Worm (Caenorhabditis elegans) whole organism, young adult: ENCODE data around the gene Y73F8A.35.
"Not testable (repeated sequence)": the region's sequence is repeated elsewhere in the genome, so short reads cannot be mapped to it uniquely, and the experiment has no call there.

Source experiments
- B0019.2 ChIP-seq: fragments of 200-800 bp; sonication (Bioruptor generic); conservative IDR thresholded peaks from 2 replicates; pipeline ENCODE4 v1.3.6; 2022; ENCODE audit warnings: missing genetic modification reagents, missing genetic modification characterization, missing compliant biosample characterization
- C17E4.6 ChIP-seq: fragments of 200-800 bp; sonication (Bioruptor generic); IDR thresholded peaks from 2 replicates; pipeline ENCODE4 v1.3.6; 2022; ENCODE audit warnings: missing genetic modification reagents, missing genetic modification characterization, missing compliant biosample characterization
- D2030.7 ChIP-seq: fragments of 200-800 bp; sonication (Bioruptor generic); IDR thresholded peaks from 2 replicates; pipeline ENCODE4 v1.3.6; 2022; ENCODE audit warnings: missing genetic modification reagents, missing genetic modification characterization, missing compliant biosample characterization
- F33H1.4 ChIP-seq: fragments of 200-800 bp; sonication (Bioruptor generic); IDR thresholded peaks from 2 replicates; pipeline ENCODE4 v1.3.6; 2022; ENCODE audit warnings: missing genetic modification reagents, missing genetic modification characterization, missing compliant biosample characterization
- F37B4.10 ChIP-seq: fragments of 200-800 bp; sonication (Bioruptor generic); IDR thresholded peaks from 2 replicates; pipeline ENCODE4 v1.3.6; 2022; ENCODE audit warnings: missing genetic modification characterization, missing compliant biosample characterization
- F39B2.1 ChIP-seq: fragments of 200-800 bp; sonication (Bioruptor generic); IDR thresholded peaks from 2 replicates; pipeline ENCODE4 v1.3.6; 2022; ENCODE audit warnings: missing genetic modification reagents, missing genetic modification characterization, missing compliant biosample characterization
- K11D2.4 ChIP-seq: fragments of 200-800 bp; sonication (Bioruptor generic); IDR thresholded peaks from 2 replicates; pipeline ENCODE4 v1.3.6; 2022; ENCODE audit warnings: missing genetic modification reagents, missing genetic modification characterization, missing compliant biosample characterization
- Y53F4B.3 ChIP-seq: fragments of 200-800 bp; sonication (Bioruptor generic); IDR thresholded peaks from 2 replicates; pipeline ENCODE4 v1.3.6; 2022; ENCODE audit warnings: missing genetic modification reagents, missing genetic modification characterization, missing compliant biosample characterization
- Y53G8AR.9 ChIP-seq: fragments of 200-800 bp; sonication (Bioruptor generic); conservative IDR thresholded peaks from 2 replicates; pipeline ENCODE4 v1.3.6; 2022; ENCODE audit warnings: missing genetic modification reagents, missing genetic modification characterization, missing compliant biosample characterization
- Y56A3A.18 ChIP-seq: fragments of 200-800 bp; sonication (Bioruptor generic); IDR thresholded peaks from 2 replicates; pipeline ENCODE4 v1.3.6; 2022; ENCODE audit warnings: missing genetic modification reagents, missing genetic modification characterization, missing compliant biosample characterization
- Y67H2A.10 ChIP-seq: fragments of 200-800 bp; sonication (Bioruptor generic); conservative IDR thresholded peaks from 2 replicates; pipeline ENCODE4 v1.3.6; 2022; ENCODE audit warnings: missing genetic modification reagents, missing genetic modification characterization, missing compliant biosample characterization
- Y79H2A.3 ChIP-seq: fragments of 200-800 bp; sonication (Bioruptor generic); conservative IDR thresholded peaks from 2 replicates; pipeline ENCODE4 v1.3.6; 2022; ENCODE audit warnings: missing genetic modification reagents, missing genetic modification characterization, missing compliant biosample characterization
- Y95B8A.8 ChIP-seq: fragments of 200-800 bp; sonication (Bioruptor generic); IDR thresholded peaks from 2 replicates; pipeline ENCODE4 v1.3.6; 2022; ENCODE audit warnings: missing genetic modification reagents, missing genetic modification characterization, missing compliant biosample characterization
- aptf-2 ChIP-seq: fragments of 200-800 bp; sonication (Bioruptor generic); conservative IDR thresholded peaks from 2 replicates; pipeline ENCODE4 v1.3.6; 2022; ENCODE audit warnings: missing genetic modification reagents, missing genetic modification characterization, missing compliant biosample characterization
- attf-3 ChIP-seq: fragments of 200-800 bp; sonication (Bioruptor generic); conservative IDR thresholded peaks from 2 replicates; pipeline ENCODE4 v1.3.6; 2022; ENCODE audit warnings: missing genetic modification reagents, missing genetic modification characterization, missing compliant biosample characterization
- attf-6 ChIP-seq: fragments of 200-800 bp; sonication (Bioruptor generic); IDR thresholded peaks from 2 replicates; pipeline ENCODE4 v1.3.6; 2022; ENCODE audit warnings: missing genetic modification reagents, missing genetic modification characterization, missing compliant biosample characterization
- bed-2 ChIP-seq: fragments of 200-800 bp; sonication (Bioruptor generic); IDR thresholded peaks from 2 replicates; pipeline ENCODE4 v1.3.6; 2022; ENCODE audit warnings: missing genetic modification reagents, missing genetic modification characterization, missing compliant biosample characterization
- cebp-1 ChIP-seq, 2 experiments: fragments of 200-800 bp in 1 of 2; sonication (Bioruptor generic) in 1 of 2; sonication (generic microtip) in 1 of 2; IDR thresholded peaks in 1 of 2; optimal IDR thresholded peaks in 1 of 2; 2 replicates each; pipeline versions ENCODE4 v1.3.6 to Lab custom; 2017 to 2022; ENCODE audit warnings: missing compliant biosample characterization in 2 of 2, missing genetic modification characterization in 2 of 2, mild to moderate bottlenecking in 1 of 2, missing genetic modification reagents in 1 of 2, moderate library complexity in 1 of 2
- ceh-100 ChIP-seq: fragments of 200-800 bp; sonication (Bioruptor generic); IDR thresholded peaks from 2 replicates; pipeline ENCODE4 v1.3.6; 2022; ENCODE audit warnings: missing genetic modification reagents, missing genetic modification characterization, missing compliant biosample characterization
- dox-1 ChIP-seq: fragments of 200-800 bp; sonication (Bioruptor generic); IDR thresholded peaks from 2 replicates; pipeline ENCODE4 v1.3.6; 2022; ENCODE audit warnings: missing genetic modification reagents, missing genetic modification characterization, missing compliant biosample characterization
- egrh-3 ChIP-seq: fragments of 200-800 bp; sonication (Bioruptor generic); IDR thresholded peaks from 2 replicates; pipeline ENCODE4 v1.3.6; 2022; ENCODE audit warnings: missing genetic modification reagents, missing genetic modification characterization, missing compliant biosample characterization
- ekl-4 ChIP-seq: fragments of 200-800 bp; sonication (Bioruptor generic); IDR thresholded peaks from 2 replicates; pipeline ENCODE4 v1.3.6; 2022; ENCODE audit warnings: missing genetic modification reagents, missing genetic modification characterization, missing compliant biosample characterization
- hmg-20 ChIP-seq: fragments of 200-800 bp; sonication (Bioruptor generic); IDR thresholded peaks from 2 replicates; pipeline ENCODE4 v1.3.6; 2022; ENCODE audit warnings: missing genetic modification reagents, missing genetic modification characterization, missing compliant biosample characterization
- hsf-1 ChIP-seq: fragments of 200-800 bp; sonication (Bioruptor generic); IDR thresholded peaks from 2 replicates; pipeline ENCODE4 v1.3.6; 2022; ENCODE audit warnings: missing genetic modification reagents, missing genetic modification characterization, missing compliant biosample characterization
- let-526 ChIP-seq: fragments of 200-800 bp; sonication (Bioruptor generic); IDR thresholded peaks from 2 replicates; pipeline ENCODE4 v1.3.6; 2022; ENCODE audit warnings: missing genetic modification reagents, missing genetic modification characterization, missing compliant biosample characterization
- lin-26 ChIP-seq: fragments of 200-800 bp; sonication (Bioruptor generic); IDR thresholded peaks from 2 replicates; pipeline ENCODE4 v1.3.6; 2022; ENCODE audit warnings: missing genetic modification reagents, missing genetic modification characterization, missing compliant biosample characterization
- lin-54 ChIP-seq: fragments of 200-800 bp; sonication (Bioruptor generic); optimal IDR thresholded peaks from 2 replicates; lab custom pipeline; 2018; ENCODE audit warnings: mild to moderate bottlenecking, missing genetic modification characterization, missing compliant biosample characterization
- lir-1 ChIP-seq: fragments of 200-800 bp; sonication (Bioruptor generic); conservative IDR thresholded peaks from 2 replicates; pipeline ENCODE4 v1.3.6; 2022; ENCODE audit warnings: missing genetic modification reagents, missing genetic modification characterization, missing compliant biosample characterization
- lsl-1 ChIP-seq: fragments of 200-800 bp; sonication (Bioruptor generic); optimal IDR thresholded peaks from 2 replicates; lab custom pipeline; 2018; ENCODE audit warnings: mild to moderate bottlenecking, missing genetic modification characterization, moderate library complexity, missing compliant biosample characterization
- madf-10 ChIP-seq: sonication (generic microtip); optimal IDR thresholded peaks from 2 replicates; lab custom pipeline; 2016; ENCODE audit warnings: mild to moderate bottlenecking, missing genetic modification characterization, missing compliant biosample characterization
- madf-3 ChIP-seq: fragments of 200-800 bp; sonication (Bioruptor generic); IDR thresholded peaks from 2 replicates; pipeline ENCODE4 v1.3.6; 2022; ENCODE audit warnings: missing genetic modification reagents, missing genetic modification characterization, missing compliant biosample characterization
- madf-8 ChIP-seq: fragments of 200-800 bp; sonication (Bioruptor generic); conservative IDR thresholded peaks from 2 replicates; pipeline ENCODE4 v1.3.6; 2022; ENCODE audit warnings: missing genetic modification reagents, missing genetic modification characterization, missing compliant biosample characterization
- mcd-1 ChIP-seq: fragments of 200-800 bp; sonication (Bioruptor generic); IDR thresholded peaks from 2 replicates; pipeline ENCODE4 v1.3.6; 2022; ENCODE audit warnings: missing genetic modification reagents, missing genetic modification characterization, missing compliant biosample characterization
- nhr-120 ChIP-seq: fragments of 200-800 bp; sonication (Bioruptor generic); IDR thresholded peaks from 2 replicates; pipeline ENCODE4 v1.3.6; 2022; ENCODE audit warnings: missing genetic modification characterization, missing compliant biosample characterization
- rcor-1 ChIP-seq: fragments of 200-800 bp; sonication (Bioruptor generic); IDR thresholded peaks from 2 replicates; pipeline ENCODE4 v1.3.6; 2022; ENCODE audit warnings: missing genetic modification reagents, missing genetic modification characterization, missing compliant biosample characterization
- snpc-4 ChIP-seq, 5 experiments: fragments of 150-350 bp in 1 of 5; sonication (generic microtip) in 4 of 5; optimal IDR thresholded peaks; 2 replicates each; lab custom pipeline; 2014 to 2018; ENCODE audit warnings: missing genetic modification characterization in 5 of 5, missing biosample characterization in 3 of 5, antibody characterized with exemption in 2 of 5, mild to moderate bottlenecking in 2 of 5, missing compliant biosample characterization in 2 of 5, missing genotype in 2 of 5, moderate library complexity in 2 of 5, missing genetic modification reagents in 1 of 5
- tbp1 ChIP-seq: fragments of 200-800 bp; sonication (Bioruptor generic); optimal IDR thresholded peaks from 2 replicates; lab custom pipeline; 2018; ENCODE audit warnings: mild to moderate bottlenecking, missing genetic modification characterization, missing compliant biosample characterization
- unc-130 ChIP-seq: sonication (generic microtip); optimal IDR thresholded peaks from 2 replicates; lab custom pipeline; 2016; ENCODE audit warnings: missing genetic modification reagents, missing genetic modification characterization, missing compliant biosample characterization
- xnd-1 ChIP-seq: sonication (generic microtip); optimal IDR thresholded peaks from 2 replicates; lab custom pipeline; 2016; ENCODE audit warnings: missing genotype, missing genetic modification reagents, missing genetic modification characterization, missing compliant biosample characterization
- ztf-18 ChIP-seq: sonication (generic microtip); optimal IDR thresholded peaks from 2 replicates; lab custom pipeline; 2016; ENCODE audit warnings: missing genotype, mild to moderate bottlenecking, missing genetic modification characterization, missing compliant biosample characterization
- ztf-28 ChIP-seq: fragments of 200-800 bp; sonication (Bioruptor generic); IDR thresholded peaks from 2 replicates; pipeline ENCODE4 v1.3.6; 2022; ENCODE audit warnings: missing genetic modification reagents, missing genetic modification characterization, missing compliant biosample characterization
- ztf-6 ChIP-seq: fragments of 200-800 bp; sonication (Bioruptor generic); IDR thresholded peaks from 2 replicates; pipeline ENCODE4 v1.3.6; 2022; ENCODE audit warnings: missing genetic modification reagents, missing genetic modification characterization, missing compliant biosample characterization

Gene Y73F8A.35

DNA sequence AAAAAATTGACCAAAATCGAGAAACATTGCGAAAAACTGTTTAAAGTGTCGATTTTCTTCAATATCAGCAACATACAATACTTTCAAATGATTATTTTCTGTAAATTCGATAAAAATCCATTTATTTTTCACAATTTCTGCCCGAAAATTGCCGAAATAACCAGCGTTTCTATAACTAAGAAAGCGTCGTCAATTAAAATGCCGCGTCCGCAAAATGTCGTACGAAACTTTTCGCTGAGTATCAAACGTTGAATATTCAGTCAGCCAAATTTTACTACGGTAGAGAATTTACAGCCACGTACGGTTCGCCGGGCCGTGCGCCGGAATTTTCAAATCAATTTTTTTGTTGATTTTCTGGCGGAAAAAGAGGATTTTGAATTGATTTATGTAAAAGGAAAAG, 9.3 kb downstream of the Y73F8A.35 start (continued):
- TF ChIP-seq xnd-1 (tag; lab: Kevin White, UChicago) = peak; percentile 51
- peak; percentile 85 for TF ChIP-seq madf-8 (GFP tag; lab: Robert Waterston, UW)
- 0 out of 2 replicates have a peak, but pooled peaks have one; percentile 59 for TF ChIP-seq F39B2.1
- peak; percentile 57 for TF ChIP-seq ztf-18
- peak; percentile 94 for TF ChIP-seq madf-3 (GFP tag; lab: Robert Waterston, UW)
- peak; percentile 99 for TF ChIP-seq attf-6
- TF ChIP-seq Y95B8A.8 = peak; percentile 83; the same call in 1 of the 2 replicates
- TF ChIP-seq D2030.7 = peak; percentile 88
- peak; percentile 97 for TF ChIP-seq mcd-1
- 0 out of 2 replicates have a peak, but pooled peaks have one; percentile 72 for TF ChIP-seq nhr-120 (GFP tag; lab: Robert Waterston, UW)
- peak; percentile 89 for TF ChIP-seq Y56A3A.18 (GFP tag; lab: Robert Waterston, UW)
- peak; percentile 80 for TF ChIP-seq attf-3 (GFP tag; lab: Robert Waterston, UW)
- TF ChIP-seq Y53G8AR.9 (GFP tag; lab: Robert Waterston, UW) = peak; percentile 96
- TF ChIP-seq bed-2 (GFP tag; lab: Robert Waterston, UW) = peak; percentile 91
- peak; percentile 83; the same call in 1 of the 2 replicates for TF ChIP-seq hmg-20 (GFP tag; lab: Robert Waterston, UW)
- peak; percentile 88 for TF ChIP-seq B0019.2 (GFP tag; lab: Robert Waterston, UW)
- peak; percentile 82 for TF ChIP-seq ceh-100 (GFP tag; lab: Robert Waterston, UW)
- TF ChIP-seq let-526 (GFP tag; lab: Robert Waterston, UW) = peak; percentile 72; the same call in 1 of the 2 replicates
- TF ChIP-seq K11D2.4 (GFP tag; lab: Robert Waterston, UW) = peak; percentile 94
- peak; percentile 88; the same call in 1 of the 2 replicates for TF ChIP-seq F37B4.10 (GFP tag; lab: Robert Waterston, UW)
- peak; percentile 97; the same call in 1 of the 2 replicates for TF ChIP-seq dox-1 (GFP tag; lab: Robert Waterston, UW)
- TF ChIP-seq lin-54 (GFP tag; lab: Kevin White, UChicago) = peak; percentile 41
- peak; percentile 47 for TF ChIP-seq lsl-1 (GFP tag; lab: Kevin White, UChicago)
- TF ChIP-seq C17E4.6 (GFP tag; lab: Robert Waterston, UW) = peak; percentile 88
- TF ChIP-seq, all 124 proteins: peak for 48; not testable (repeated sequence) for 76

DNA sequence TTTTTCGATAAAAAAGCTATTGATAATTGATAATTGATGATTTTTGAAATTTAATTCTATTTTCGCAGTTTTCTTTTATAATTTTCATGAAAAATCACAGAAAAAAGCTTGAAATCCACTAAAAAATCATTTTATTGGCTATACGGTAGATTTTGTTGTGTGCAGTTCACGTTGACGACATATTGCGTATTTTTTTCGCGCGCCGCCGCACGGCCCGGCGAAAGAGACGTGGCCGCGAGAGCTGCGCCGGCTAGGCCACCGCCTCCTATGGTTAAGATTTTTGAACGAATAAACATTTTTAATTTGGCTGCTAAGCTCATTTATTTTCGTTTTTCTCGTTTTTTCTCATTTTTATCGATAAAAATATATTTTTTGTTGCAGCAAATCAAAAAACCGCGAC, 10.9 kb downstream of the Y73F8A.35 start:
- TF ChIP-seq cebp-1 (GFP tag; IDR thresholded peaks at IDR 0.05; lab: Robert Waterston, UW) = 0 out of 2 replicates have a peak, but pooled peaks have one; percentile 40
- not testable (repeated sequence) for TF ChIP-seq cebp-1 (tag; optimal IDR thresholded peaks at IDR 0.05; lab: Kevin White, UChicago)
- peak; percentile 97 for TF ChIP-seq attf-6
- peak; percentile 84 for TF ChIP-seq bed-2 (GFP tag; lab: Robert Waterston, UW)
- TF ChIP-seq aptf-2 (GFP tag; lab: Robert Waterston, UW) = peak; percentile 78; the same call in 1 of the 2 replicates
- peak; percentile 15 for TF ChIP-seq ztf-18
- TF ChIP-seq ztf-28 = peak; percentile 96
- TF ChIP-seq D2030.7 = peak; percentile 91
- peak; percentile 48 for TF ChIP-seq ekl-4
- peak; percentile 78 for TF ChIP-seq lsl-1 (GFP tag; lab: Kevin White, UChicago)
- peak; percentile 76 for TF ChIP-seq Y67H2A.10 (GFP tag; lab: Robert Waterston, UW)
- TF ChIP-seq tbp1 (GFP tag; lab: Kevin White, UChicago) = peak; percentile 61
- peak; percentile 38; the same call in 1 of the 2 replicates for TF ChIP-seq attf-3 (GFP tag; lab: Robert Waterston, UW)
- peak; percentile 25 for TF ChIP-seq unc-130 (GFP tag; lab: Kevin White, UChicago)
- TF ChIP-seq F33H1.4 (GFP tag; lab: Robert Waterston, UW) = peak; percentile 65
- TF ChIP-seq B0019.2 (GFP tag; lab: Robert Waterston, UW) = peak; percentile 94
- TF ChIP-seq ztf-6 (GFP tag; lab: Robert Waterston, UW) = 0 out of 2 replicates have a peak, but pooled peaks have one; percentile 12
- TF ChIP-seq madf-10 (tag; lab: Kevin White, UChicago) = peak; percentile 11
- peak; percentile 76; the same call in 1 of the 2 replicates for TF ChIP-seq lir-1 (GFP tag; lab: Robert Waterston, UW)
- TF ChIP-seq Y53F4B.3 (GFP tag; lab: Robert Waterston, UW) = peak; percentile 59; the same call in 1 of the 2 replicates
- peak; percentile 36 for TF ChIP-seq lin-54 (GFP tag; lab: Kevin White, UChicago)
- TF ChIP-seq egrh-3 (GFP tag; lab: Robert Waterston, UW) = peak; percentile 70; the same call in 1 of the 2 replicates
- TF ChIP-seq snpc-4 (GFP tag; optimal IDR thresholded peaks at IDR 0.05; lab: Kevin White, UChicago) = peak; percentile 50
- TF ChIP-seq snpc-4 (tag; optimal IDR thresholded peaks at IDR 0.05; lab: Kevin White, UChicago) = peak in 3 of 4 experiments; percentile 69 to 92 (median 81)
- peak; percentile 51; the same call in 1 of the 2 replicates for TF ChIP-seq lin-26
- 0 out of 2 replicates have a peak, but pooled peaks have one; percentile 56 for TF ChIP-seq Y79H2A.3 (GFP tag; lab: Robert Waterston, UW)
- TF ChIP-seq C17E4.6 (GFP tag; lab: Robert Waterston, UW) = 0 out of 2 replicates have a peak, but pooled peaks have one; percentile 18
- TF ChIP-seq hsf-1 = peak; percentile 73
- peak; percentile 70 for TF ChIP-seq madf-8 (GFP tag; lab: Robert Waterston, UW)
- peak; percentile 94 for TF ChIP-seq dox-1 (GFP tag; lab: Robert Waterston, UW)
- peak; percentile 54 for TF ChIP-seq rcor-1 (GFP tag; lab: Robert Waterston, UW)
